Fruit fly (Drosophila melanogaster) whole organism, pupa: ENCODE results near the gene CG12974.
A peak's percentile ranks its signal among the peaks of the same experiment; 100 is the strongest.

Experiments used
- CG15710 ChIP-seq: fragments of 200-800 bp; sonication (Bioruptor generic); optimal IDR thresholded peaks from 2 replicates; lab custom pipeline; 2018; ENCODE audit warnings: missing biosample characterization, mild to moderate bottlenecking, missing genetic modification characterization, moderate library complexity
- CG8301 ChIP-seq: fragments of 200-800 bp; sonication (Bioruptor generic); optimal IDR thresholded peaks from 2 replicates; lab custom pipeline; 2018; ENCODE audit warnings: missing biosample characterization, mild to moderate bottlenecking, missing genetic modification characterization
- rn ChIP-seq: fragments of 200-800 bp; sonication (Bioruptor generic); IDR thresholded peaks from 2 replicates; pipeline ENCODE4 v1.3.6; 2022; ENCODE audit warnings: missing biosample characterization, missing genetic modification characterization

DNA sequence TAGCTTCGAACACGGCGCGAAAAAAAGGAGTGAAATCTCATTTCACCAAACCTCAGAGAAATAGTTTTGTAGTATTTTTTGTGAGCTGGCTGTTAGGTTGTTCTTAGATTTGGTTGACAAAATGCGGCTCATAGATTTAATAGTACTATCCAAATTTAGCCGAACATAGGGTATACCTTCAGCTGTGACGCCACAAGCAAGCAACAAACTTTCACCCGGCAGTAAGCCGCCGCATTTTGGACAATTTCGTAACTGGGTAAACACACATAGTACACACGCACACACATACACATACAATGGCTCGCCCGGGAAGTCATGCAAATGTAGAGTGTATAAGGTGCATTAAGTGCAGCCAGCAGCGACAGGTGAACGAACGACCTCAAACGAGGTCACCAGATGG is 26.5 kb downstream of the CG12974 start:
- TF ChIP-seq rn (GFP tag; lab: Robert Waterston, UW) (no peak), CG15710 (tag; lab: Kevin White, UChicago) (no peak), CG8301 (tag; lab: Kevin White, UChicago) (peak; percentile 44)
